Worm (Caenorhabditis elegans) whole organism, young adult: ENCODE measurements around the gene C35A5.5.

ENCODE experiments used
- ama-1 ChIP-seq, 3 experiments: fragments of 150-350 bp in 1 of 3; sonication (generic microtip) in 2 of 3; optimal IDR thresholded peaks; 2 replicates each; lab custom pipeline; 2014 to 2018; ENCODE audit warnings: missing biosample characterization in 2 of 3, missing genetic modification characterization in 2 of 3, missing genetic modification reagents in 2 of 3
- dpff-1 ChIP-seq: sonication (generic microtip); optimal IDR thresholded peaks from 2 replicates; lab custom pipeline; 2017; ENCODE audit warnings: mild to moderate bottlenecking, missing genetic modification characterization, missing compliant biosample characterization
- dpl-1 ChIP-seq: fragments of 150-350 bp; optimal IDR thresholded peaks from 2 replicates; lab custom pipeline; 2014; ENCODE audit warnings: missing biosample characterization, missing genetic modification reagents, missing genetic modification characterization
- gei-17 ChIP-seq: fragments of 200-800 bp; sonication (Bioruptor generic); optimal IDR thresholded peaks from 2 replicates; lab custom pipeline; 2018; ENCODE audit warnings: mild to moderate bottlenecking, missing genetic modification characterization, missing compliant biosample characterization
- lin-35 ChIP-seq, 3 experiments: fragments of 150-350 bp in 2 of 3; sonication (generic microtip) in 1 of 3; optimal IDR thresholded peaks; 2 replicates each; lab custom pipeline; 2014 to 2018; ENCODE audit warnings: missing biosample characterization in 3 of 3, missing genetic modification characterization in 3 of 3, missing genetic modification reagents in 3 of 3
- nfya-1 ChIP-seq: sonication (generic microtip); optimal IDR thresholded peaks from 2 replicates; lab custom pipeline; 2017; ENCODE audit warnings: antibody characterized with exemption, missing compliant biosample characterization, missing genetic modification characterization, borderline replicate concordance; ENCODE audit not compliant: insufficient read depth
- pha-4 ChIP-seq: fragments of 150-350 bp; sonication (generic microtip); optimal IDR thresholded peaks from 2 replicates; lab custom pipeline; 2014; ENCODE audit warnings: missing biosample characterization, missing genetic modification reagents, missing genetic modification characterization
- repo-1 ChIP-seq: sonication (generic microtip); optimal IDR thresholded peaks from 2 replicates; lab custom pipeline; 2017; ENCODE audit warnings: mild to moderate bottlenecking, missing genetic modification characterization, missing compliant biosample characterization
- sptf-2 ChIP-seq: fragments of 200-800 bp; sonication (Bioruptor generic); optimal IDR thresholded peaks from 2 replicates; lab custom pipeline; 2018; ENCODE audit warnings: mild to moderate bottlenecking, missing genetic modification characterization, missing compliant biosample characterization
- ztf-26 ChIP-seq: sonication (generic microtip); optimal IDR thresholded peaks from 2 replicates; lab custom pipeline; 2017; ENCODE audit warnings: missing genetic modification characterization, missing compliant biosample characterization

DNA sequence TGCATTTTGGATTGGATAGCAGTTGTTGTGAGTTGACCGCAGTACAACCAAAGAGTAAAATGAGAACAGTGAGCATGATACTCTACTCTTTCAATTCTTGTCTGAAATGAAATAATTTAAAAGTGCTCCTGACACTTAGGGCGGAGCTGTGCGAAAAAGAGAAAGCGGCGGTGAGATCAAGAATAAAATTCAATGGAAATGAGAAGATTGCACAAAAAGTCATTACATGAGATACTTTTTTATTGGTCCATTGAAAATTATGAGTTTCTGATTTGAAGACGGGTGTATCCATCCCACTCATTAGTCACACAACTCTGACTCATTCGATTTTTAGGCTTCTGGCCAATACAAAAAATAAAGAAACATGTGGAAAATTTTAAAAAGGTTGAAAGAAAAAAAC lies 48.4 kb upstream of the C35A5.5 start, which contains the start of gene F22E12.1:
- no peak for TF ChIP-seq dpl-1 (GFP tag; lab: Kevin White, UChicago)
- TF ChIP-seq dpff-1 (tag; lab: Kevin White, UChicago): no peak
- no peak for TF ChIP-seq nfya-1 (tag; lab: Kevin White, UChicago)
- no peak for TF ChIP-seq lin-35 (GFP tag; optimal IDR thresholded peaks at IDR 0.05; lab: Kevin White, UChicago)
- no peak for TF ChIP-seq pha-4
- no peak for TF ChIP-seq ama-1 (optimal IDR thresholded peaks at IDR 0.05; lab: Kevin White, UChicago)
- TF ChIP-seq ama-1 (GFP tag; optimal IDR thresholded peaks at IDR 0.05; lab: Kevin White, UChicago): no peak
- TF ChIP-seq gei-17: no peak
- no peak for TF ChIP-seq ztf-26 (tag; lab: Kevin White, UChicago)
- TF ChIP-seq repo-1: no peak
- TF ChIP-seq sptf-2 (GFP tag; lab: Kevin White, UChicago): no peak
